Worm (Caenorhabditis elegans) whole organism, young adult: ENCODE results near the gene F10G7.10.

Experiments used
- C17E4.6 ChIP-seq: fragments of 200-800 bp; sonication (Bioruptor generic); IDR thresholded peaks from 2 replicates; pipeline ENCODE4 v1.3.6; 2022; ENCODE audit warnings: missing genetic modification reagents, missing genetic modification characterization, missing compliant biosample characterization
- D2030.7 ChIP-seq: fragments of 200-800 bp; sonication (Bioruptor generic); IDR thresholded peaks from 2 replicates; pipeline ENCODE4 v1.3.6; 2022; ENCODE audit warnings: missing genetic modification reagents, missing genetic modification characterization, missing compliant biosample characterization
- F10E7.11 ChIP-seq: sonication (generic microtip); optimal IDR thresholded peaks from 2 replicates; lab custom pipeline; 2017; ENCODE audit warnings: mild to moderate bottlenecking, missing genetic modification characterization, moderate library complexity, missing compliant biosample characterization
- F22D6.2 ChIP-seq: sonication (generic microtip); optimal IDR thresholded peaks from 2 replicates; lab custom pipeline; 2016; ENCODE audit warnings: mild to moderate bottlenecking, missing genetic modification characterization, missing compliant biosample characterization
- F33H1.4 ChIP-seq: fragments of 200-800 bp; sonication (Bioruptor generic); IDR thresholded peaks from 2 replicates; pipeline ENCODE4 v1.3.6; 2022; ENCODE audit warnings: missing genetic modification reagents, missing genetic modification characterization, missing compliant biosample characterization
- F55B11.4 ChIP-seq: sonication (generic microtip); optimal IDR thresholded peaks from 2 replicates; lab custom pipeline; 2016; ENCODE audit warnings: missing compliant biosample characterization, missing genetic modification characterization, borderline replicate concordance; ENCODE audit not compliant: insufficient read depth
- Y53F4B.3 ChIP-seq: fragments of 200-800 bp; sonication (Bioruptor generic); IDR thresholded peaks from 2 replicates; pipeline ENCODE4 v1.3.6; 2022; ENCODE audit warnings: missing genetic modification reagents, missing genetic modification characterization, missing compliant biosample characterization
- ZK185.1 ChIP-seq: sonication (generic microtip); optimal IDR thresholded peaks from 2 replicates; lab custom pipeline; 2016; ENCODE audit warnings: mild to moderate bottlenecking, missing genetic modification characterization, missing compliant biosample characterization; ENCODE audit not compliant: poor library complexity, severe bottlenecking
- attf-6 ChIP-seq: fragments of 200-800 bp; sonication (Bioruptor generic); IDR thresholded peaks from 2 replicates; pipeline ENCODE4 v1.3.6; 2022; ENCODE audit warnings: missing genetic modification reagents, missing genetic modification characterization, missing compliant biosample characterization
- ccch-3 ChIP-seq: fragments of 200-800 bp; sonication (Bioruptor generic); optimal IDR thresholded peaks from 2 replicates; lab custom pipeline; 2018; ENCODE audit warnings: mild to moderate bottlenecking, missing genetic modification characterization, missing compliant biosample characterization
- ceh-40 ChIP-seq: fragments of 200-800 bp; sonication (Bioruptor generic); IDR thresholded peaks from 2 replicates; pipeline ENCODE4 v1.3.6; 2022; ENCODE audit warnings: missing genetic modification characterization, missing compliant biosample characterization
- dpff-1 ChIP-seq: sonication (generic microtip); optimal IDR thresholded peaks from 2 replicates; lab custom pipeline; 2017; ENCODE audit warnings: mild to moderate bottlenecking, missing genetic modification characterization, missing compliant biosample characterization
- efl-1 ChIP-seq: fragments of 150-350 bp; optimal IDR thresholded peaks from 2 replicates; lab custom pipeline; 2014; ENCODE audit warnings: missing biosample characterization, missing genetic modification reagents, missing genetic modification characterization
- egrh-3 ChIP-seq: fragments of 200-800 bp; sonication (Bioruptor generic); IDR thresholded peaks from 2 replicates; pipeline ENCODE4 v1.3.6; 2022; ENCODE audit warnings: missing genetic modification reagents, missing genetic modification characterization, missing compliant biosample characterization
- ekl-4 ChIP-seq: fragments of 200-800 bp; sonication (Bioruptor generic); IDR thresholded peaks from 2 replicates; pipeline ENCODE4 v1.3.6; 2022; ENCODE audit warnings: missing genetic modification reagents, missing genetic modification characterization, missing compliant biosample characterization
- gei-17 ChIP-seq: fragments of 200-800 bp; sonication (Bioruptor generic); optimal IDR thresholded peaks from 2 replicates; lab custom pipeline; 2018; ENCODE audit warnings: mild to moderate bottlenecking, missing genetic modification characterization, missing compliant biosample characterization
- hlh-12 ChIP-seq: sonication (generic microtip); optimal IDR thresholded peaks from 2 replicates; lab custom pipeline; 2016; ENCODE audit warnings: missing genetic modification characterization, missing compliant biosample characterization
- lin-26 ChIP-seq: fragments of 200-800 bp; sonication (Bioruptor generic); IDR thresholded peaks from 2 replicates; pipeline ENCODE4 v1.3.6; 2022; ENCODE audit warnings: missing genetic modification reagents, missing genetic modification characterization, missing compliant biosample characterization
- lin-35 ChIP-seq, 3 experiments: fragments of 150-350 bp in 2 of 3; sonication (generic microtip) in 1 of 3; optimal IDR thresholded peaks; 2 replicates each; lab custom pipeline; 2014 to 2018; ENCODE audit warnings: missing biosample characterization in 3 of 3, missing genetic modification characterization in 3 of 3, missing genetic modification reagents in 3 of 3
- lin-54 ChIP-seq: fragments of 200-800 bp; sonication (Bioruptor generic); optimal IDR thresholded peaks from 2 replicates; lab custom pipeline; 2018; ENCODE audit warnings: mild to moderate bottlenecking, missing genetic modification characterization, missing compliant biosample characterization
- lsl-1 ChIP-seq: fragments of 200-800 bp; sonication (Bioruptor generic); optimal IDR thresholded peaks from 2 replicates; lab custom pipeline; 2018; ENCODE audit warnings: mild to moderate bottlenecking, missing genetic modification characterization, moderate library complexity, missing compliant biosample characterization
- madf-10 ChIP-seq: sonication (generic microtip); optimal IDR thresholded peaks from 2 replicates; lab custom pipeline; 2016; ENCODE audit warnings: mild to moderate bottlenecking, missing genetic modification characterization, missing compliant biosample characterization
- mel-28 ChIP-seq: sonication (generic microtip); optimal IDR thresholded peaks from 2 replicates; lab custom pipeline; 2016; ENCODE audit warnings: borderline replicate concordance, mild to moderate bottlenecking, missing genetic modification characterization, missing compliant biosample characterization
- nfya-1 ChIP-seq: sonication (generic microtip); optimal IDR thresholded peaks from 2 replicates; lab custom pipeline; 2017; ENCODE audit warnings: antibody characterized with exemption, missing compliant biosample characterization, missing genetic modification characterization, borderline replicate concordance; ENCODE audit not compliant: insufficient read depth
- nhr-80 ChIP-seq: sonication (generic microtip); optimal IDR thresholded peaks from 2 replicates; lab custom pipeline; 2016; ENCODE audit warnings: missing genetic modification characterization, missing compliant biosample characterization
- nhr-90 ChIP-seq: sonication (generic microtip); optimal IDR thresholded peaks from 2 replicates; lab custom pipeline; 2016; ENCODE audit warnings: missing genotype, mild to moderate bottlenecking, missing genetic modification characterization, missing compliant biosample characterization
- rec-8 ChIP-seq, 2 experiments: sonication (generic microtip); optimal IDR thresholded peaks; 2 replicates each; lab custom pipeline; 2016; ENCODE audit warnings: mild to moderate bottlenecking in 2 of 2, missing genetic modification characterization in 2 of 2, missing genetic modification reagents in 2 of 2, missing genotype in 2 of 2, missing biosample characterization in 1 of 2, missing compliant biosample characterization in 1 of 2, moderate library complexity in 1 of 2
- rpc-1 ChIP-seq, 2 experiments: fragments of 150-350 bp in 1 of 2; sonication (generic microtip) in 1 of 2; optimal IDR thresholded peaks; 2 replicates each; lab custom pipeline; 2014 to 2018; ENCODE audit warnings: missing biosample characterization in 1 of 2, missing genetic modification characterization in 1 of 2, missing genetic modification reagents in 1 of 2, missing genotype in 1 of 2
- sdz-38 ChIP-seq: sonication (generic microtip); optimal IDR thresholded peaks from 2 replicates; lab custom pipeline; 2016; ENCODE audit warnings: missing genotype, missing genetic modification characterization, missing compliant biosample characterization
- snpc-1.3 ChIP-seq: sonication (generic microtip); optimal IDR thresholded peaks from 2 replicates; lab custom pipeline; 2017; ENCODE audit warnings: missing genetic modification characterization, mild to moderate bottlenecking, missing compliant biosample characterization, antibody characterized with exemption, moderate library complexity, missing genotype, missing genetic modification reagents; ENCODE audit not compliant: insufficient read depth
- snpc-4 ChIP-seq, 5 experiments: fragments of 150-350 bp in 1 of 5; sonication (generic microtip) in 4 of 5; optimal IDR thresholded peaks; 2 replicates each; lab custom pipeline; 2014 to 2018; ENCODE audit warnings: missing genetic modification characterization in 5 of 5, missing biosample characterization in 3 of 5, antibody characterized with exemption in 2 of 5, mild to moderate bottlenecking in 2 of 5, missing compliant biosample characterization in 2 of 5, missing genotype in 2 of 5, moderate library complexity in 2 of 5, missing genetic modification reagents in 1 of 5
- somi-1 ChIP-seq: fragments of 200-800 bp; sonication (Bioruptor generic); optimal IDR thresholded peaks from 2 replicates; lab custom pipeline; 2018; ENCODE audit warnings: mild to moderate bottlenecking, missing genetic modification characterization, missing compliant biosample characterization
- zim-3 ChIP-seq: sonication (generic microtip); optimal IDR thresholded peaks from 2 replicates; lab custom pipeline; 2017; ENCODE audit warnings: mild to moderate bottlenecking, missing genetic modification characterization, moderate library complexity, missing compliant biosample characterization
- ztf-18 ChIP-seq: sonication (generic microtip); optimal IDR thresholded peaks from 2 replicates; lab custom pipeline; 2016; ENCODE audit warnings: missing genotype, mild to moderate bottlenecking, missing genetic modification characterization, missing compliant biosample characterization
- ztf-22 ChIP-seq: fragments of 200-800 bp; sonication (Bioruptor generic); optimal IDR thresholded peaks from 2 replicates; lab custom pipeline; 2018; ENCODE audit warnings: mild to moderate bottlenecking, missing genetic modification characterization, moderate library complexity, missing compliant biosample characterization
- ztf-25 ChIP-seq: fragments of 200-800 bp; sonication (Bioruptor generic); IDR thresholded peaks from 2 replicates; pipeline ENCODE4 v1.3.6; 2022; ENCODE audit warnings: missing genetic modification reagents, missing genetic modification characterization, missing compliant biosample characterization
- ztf-28 ChIP-seq: fragments of 200-800 bp; sonication (Bioruptor generic); IDR thresholded peaks from 2 replicates; pipeline ENCODE4 v1.3.6; 2022; ENCODE audit warnings: missing genetic modification reagents, missing genetic modification characterization, missing compliant biosample characterization

F10G7.10 gene

DNA sequence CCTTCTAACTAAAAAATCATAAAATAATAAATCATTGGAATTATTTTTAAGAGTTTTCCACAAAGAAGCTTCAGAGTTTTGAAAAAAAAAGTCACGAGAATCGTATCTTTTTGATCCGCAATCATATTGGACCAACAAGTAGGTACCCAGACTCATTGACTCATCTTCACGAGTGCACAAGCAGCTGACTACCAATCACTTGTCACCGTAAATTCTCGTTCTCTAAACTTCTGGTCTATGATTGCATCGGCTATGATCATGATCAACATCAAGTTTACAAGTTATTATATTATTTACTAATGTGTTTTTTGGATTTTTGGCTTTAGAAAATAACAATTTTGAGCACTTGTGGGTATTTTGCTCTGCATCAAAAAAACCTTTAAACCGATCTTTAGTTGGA lies 49.8 kb downstream of the F10G7.10 start:
- TF ChIP-seq lin-26 (no peak), rpc-1 (optimal IDR thresholded peaks at IDR 0.05; lab: Kevin White, UChicago) (no peak), rpc-1 (tag; optimal IDR thresholded peaks at IDR 0.05; lab: Kevin White, UChicago) (no peak), ccch-3 (GFP tag; lab: Kevin White, UChicago) (no peak), ZK185.1 (tag; lab: Kevin White, UChicago) (no peak), dpff-1 (tag; lab: Kevin White, UChicago) (no peak), ceh-40 (GFP tag; lab: Robert Waterston, UW) (no peak), F55B11.4 (tag; lab: Kevin White, UChicago) (no peak), ztf-22 (no peak), zim-3 (tag; lab: Kevin White, UChicago) (no peak), D2030.7 (GFP tag; lab: Robert Waterston, UW) (no peak), lin-54 (GFP tag; lab: Kevin White, UChicago) (no peak), lin-35 (GFP tag; optimal IDR thresholded peaks at IDR 0.05; lab: Kevin White, UChicago) (no peak)
- TF ChIP-seq, all 124 proteins: peak for 0

DNA sequence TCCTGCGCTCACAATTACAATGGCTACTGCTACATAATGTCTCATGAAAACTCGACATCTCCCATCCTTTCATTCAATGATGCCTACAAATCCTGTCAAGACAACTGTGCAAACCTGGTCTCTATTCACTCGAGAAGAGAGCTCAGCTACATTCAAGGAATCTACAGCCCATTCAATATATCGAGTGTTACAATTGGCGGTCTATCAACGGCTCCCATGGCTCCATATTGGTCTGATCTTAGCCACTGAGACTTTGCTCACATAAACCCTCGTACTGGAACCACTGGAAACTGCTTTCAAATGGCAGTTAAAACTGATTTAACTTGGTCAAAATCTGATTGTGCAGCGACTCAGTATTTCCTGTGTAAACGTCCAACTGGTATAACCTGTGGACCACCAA lies 50.6 kb downstream of the F10G7.10 start, which contains the start of gene T05A7.3:
Gene T05A7.3, plus strand, starts transcription at position 301 of the 400 bp plus-strand sequence.
- no peak for TF ChIP-seq ztf-18
- TF ChIP-seq nfya-1 (tag; lab: Kevin White, UChicago) = no peak
- no peak for TF ChIP-seq nhr-90
- TF ChIP-seq egrh-3 (GFP tag; lab: Robert Waterston, UW) = no peak
- TF ChIP-seq attf-6 (GFP tag; lab: Robert Waterston, UW) = no peak
- TF ChIP-seq snpc-4 (GFP tag; optimal IDR thresholded peaks at IDR 0.05; lab: Kevin White, UChicago) = no peak
- TF ChIP-seq snpc-4 (tag; optimal IDR thresholded peaks at IDR 0.05; lab: Kevin White, UChicago) = no peak
- no peak for TF ChIP-seq F10E7.11 (tag; lab: Kevin White, UChicago)
- TF ChIP-seq mel-28 (tag; lab: Kevin White, UChicago) = no peak
- TF ChIP-seq hlh-12 (tag; lab: Kevin White, UChicago) = no peak
- TF ChIP-seq somi-1 (GFP tag; lab: Kevin White, UChicago) = no peak
- no peak for TF ChIP-seq ztf-25
- no peak for TF ChIP-seq Y53F4B.3 (GFP tag; lab: Robert Waterston, UW)
- TF ChIP-seq rec-8 (tag; optimal IDR thresholded peaks at IDR 0.05; lab: Kevin White, UChicago) = no peak
- no peak for TF ChIP-seq F33H1.4 (GFP tag; lab: Robert Waterston, UW)
- no peak for TF ChIP-seq efl-1 (GFP tag; lab: Kevin White, UChicago)
- no peak for TF ChIP-seq ztf-28 (GFP tag; lab: Robert Waterston, UW)
- TF ChIP-seq C17E4.6 (GFP tag; lab: Robert Waterston, UW) = no peak
- TF ChIP-seq sdz-38 = no peak
- no peak for TF ChIP-seq snpc-1.3

DNA sequence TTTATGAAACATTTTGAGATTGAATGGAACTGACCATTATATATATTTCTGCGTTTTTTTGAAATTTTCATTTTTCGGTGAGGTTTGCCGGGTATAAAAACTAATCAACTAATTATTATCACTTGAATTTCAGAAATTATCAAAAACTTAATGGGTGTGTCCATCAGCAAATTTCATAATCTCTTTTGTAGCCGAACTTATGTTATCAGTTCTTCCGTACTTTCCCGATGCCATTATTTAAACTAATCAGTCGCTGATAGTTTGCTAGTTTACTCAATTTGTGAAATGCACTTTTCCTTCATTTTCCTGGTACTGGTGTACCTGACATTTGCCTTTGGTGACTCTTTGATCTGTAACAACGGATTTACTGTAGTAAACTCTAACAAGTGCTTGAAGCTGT lies 51.9 kb downstream of the F10G7.10 start:
- no peak for TF ChIP-seq madf-10 (tag; lab: Kevin White, UChicago)
- no peak for TF ChIP-seq lsl-1 (GFP tag; lab: Kevin White, UChicago)
- TF ChIP-seq gei-17 (GFP tag; lab: Kevin White, UChicago) = no peak
- TF ChIP-seq F33H1.4 (GFP tag; lab: Robert Waterston, UW) = no peak
- peak; percentile 74 for TF ChIP-seq nhr-80 (tag; lab: Kevin White, UChicago)
- TF ChIP-seq ekl-4 (GFP tag; lab: Robert Waterston, UW) = no peak
- TF ChIP-seq F22D6.2 = no peak
